Worm (Caenorhabditis elegans) whole organism, late embryonic: ENCODE data around the gene str-205.

Experiments
- C08G9.2 ChIP-seq: sonication (generic microtip); optimal IDR thresholded peaks from 2 replicates; lab custom pipeline; 2016; ENCODE audit warnings: mild to moderate bottlenecking, missing genetic modification characterization, moderate library complexity, missing compliant biosample characterization
- ahr-1 ChIP-seq: sonication (generic microtip); optimal IDR thresholded peaks from 2 replicates; lab custom pipeline; 2016; ENCODE audit warnings: missing genetic modification characterization, missing compliant biosample characterization
- ceh-2 ChIP-seq: sonication (generic microtip); optimal IDR thresholded peaks from 2 replicates; lab custom pipeline; 2016; ENCODE audit warnings: missing genotype, missing genetic modification characterization, missing compliant biosample characterization
- ets-4 ChIP-seq: sonication (generic microtip); optimal IDR thresholded peaks from 2 replicates; lab custom pipeline; 2016; ENCODE audit warnings: missing genetic modification characterization, missing compliant biosample characterization
- hlh-6 ChIP-seq: sonication (generic microtip); optimal IDR thresholded peaks from 2 replicates; lab custom pipeline; 2016; ENCODE audit warnings: missing genotype, missing genetic modification characterization, missing compliant biosample characterization
- nhr-11 ChIP-seq: fragments of 150-350 bp; optimal IDR thresholded peaks from 2 replicates; lab custom pipeline; 2014; ENCODE audit warnings: missing biosample characterization, missing genetic modification characterization
- pag-3 ChIP-seq: sonication (generic microtip); optimal IDR thresholded peaks from 2 replicates; lab custom pipeline; 2016; ENCODE audit warnings: missing compliant biosample characterization, missing genetic modification characterization, borderline replicate concordance
- pqm-1 ChIP-seq: sonication (generic microtip); optimal IDR thresholded peaks from 2 replicates; lab custom pipeline; 2016; ENCODE audit warnings: missing genetic modification characterization, missing compliant biosample characterization
- unc-55 ChIP-seq: sonication (generic microtip); optimal IDR thresholded peaks from 2 replicates; lab custom pipeline; 2017; ENCODE audit warnings: missing biosample characterization, missing genetic modification reagents, missing genetic modification characterization

DNA sequence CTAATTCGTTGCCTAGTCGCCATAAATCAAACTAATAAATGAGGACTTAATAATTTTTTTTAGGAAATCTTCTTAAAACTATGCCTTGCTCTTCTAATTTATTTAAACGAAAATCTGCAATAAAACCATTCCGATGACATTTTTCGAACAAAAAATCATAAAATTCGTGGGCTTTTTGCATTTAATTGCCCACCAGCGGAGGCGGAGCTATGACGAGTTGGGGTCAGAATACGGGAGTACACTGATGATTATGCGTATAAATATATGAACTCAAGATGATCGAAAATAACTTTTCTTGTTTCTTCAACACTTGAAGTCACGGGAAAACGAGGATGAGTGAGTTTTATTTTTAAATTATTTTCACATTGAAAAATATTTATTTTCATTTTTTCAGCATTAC is 4.7 kb upstream of the str-205 start, which contains the start of gene catp-2:
- TF ChIP-seq ets-4 (tag; lab: Kevin White, UChicago) (no peak), ahr-1 (tag; lab: Kevin White, UChicago) (no peak), C08G9.2 (tag; lab: Kevin White, UChicago) (no peak), pqm-1 (tag; lab: Kevin White, UChicago) (no peak), pag-3 (tag; lab: Kevin White, UChicago) (no peak), hlh-6 (tag; lab: Kevin White, UChicago) (no peak), unc-55 (no peak), nhr-11 (tag; lab: Kevin White, UChicago) (no peak), ceh-2 (tag; lab: Kevin White, UChicago) (no peak)
